Fruit fly (Drosophila melanogaster): ENCODE results near the gene CG11983.

Gene CG11983

dm6 chr3R:9038652-9039051 lies 30.5 kb downstream of the CG11983 start, which contains the start of gene hyx (continued):
- TF ChIP-seq Hr78 (GFP tag; optimal IDR thresholded peaks at IDR 0.05) = peak in 1 of 2 experiments; percentile 88
- TF ChIP-seq nerfin-1 (tag; optimal IDR thresholded peaks at IDR 0.05) = peak; percentile 91
- no peak for TF ChIP-seq CG12744 (GFP tag; optimal IDR thresholded peaks at IDR 0.05)
- peak; percentile 29 for TF ChIP-seq CG10543 (GFP tag; optimal IDR thresholded peaks at IDR 0.05)
- no peak for TF ChIP-seq CG12299 (tag; optimal IDR thresholded peaks at IDR 0.05)
- peak; percentile 24 for TF ChIP-seq CG15601 (tag; optimal IDR thresholded peaks at IDR 0.05)
- peak; percentile 41 for TF ChIP-seq Bteb2 (GFP tag; optimal IDR thresholded peaks at IDR 0.05)
- no peak for TF ChIP-seq CG10321 (GFP tag; IDR thresholded peaks at IDR 0.05)
- peak; percentile 9 for TF ChIP-seq CG12071 (GFP tag; optimal IDR thresholded peaks at IDR 0.05)
- no peak for TF ChIP-seq CG4360 (GFP tag; IDR thresholded peaks at IDR 0.05)
- TF ChIP-seq ssp (GFP tag; IDR thresholded peaks at IDR 0.05) = no peak
- TF ChIP-seq eyg (GFP tag; optimal IDR thresholded peaks at IDR 0.05) = no peak
- peak; percentile 11 for TF ChIP-seq CG7987 (GFP tag; optimal IDR thresholded peaks at IDR 0.05)
- TF ChIP-seq hb (GFP tag; IDR thresholded peaks at IDR 0.05; ENCODE audit: partially characterized antibody) = peak; percentile 33; the same call in 1 of the 3 replicates
- peak; percentile 9 for TF ChIP-seq CG1233 (GFP tag; optimal IDR thresholded peaks at IDR 0.05)
- peak; percentile 23 for TF ChIP-seq p53 (GFP tag; optimal IDR thresholded peaks at IDR 0.05)
- TF ChIP-seq Lpt (GFP tag; optimal IDR thresholded peaks at IDR 0.05) = no peak
- TF ChIP-seq CG6254 (GFP tag; optimal IDR thresholded peaks at IDR 0.05) = no peak
- no peak for TF ChIP-seq CG12236 (GFP tag; optimal IDR thresholded peaks at IDR 0.05)
- no peak for TF ChIP-seq Kr (GFP tag; optimal IDR thresholded peaks at IDR 0.05)
- peak; percentile 58; the same call in 1 of the 2 replicates for TF ChIP-seq ato (GFP tag; IDR thresholded peaks at IDR 0.05; ENCODE audit: partially characterized antibody)
- TF ChIP-seq CG15073 (GFP tag; optimal IDR thresholded peaks at IDR 0.05) = no peak
- TF ChIP-seq schlank (tag; optimal IDR thresholded peaks at IDR 0.05) = no peak
- no peak for TF ChIP-seq prd (optimal IDR thresholded peaks at IDR 0.05)
- TF ChIP-seq prd (GFP tag; IDR thresholded peaks at IDR 0.05) = peak; percentile 38; the same call in 1 of the 3 replicates
- peak; percentile 0 for TF ChIP-seq PHDP (tag; optimal IDR thresholded peaks at IDR 0.05)
- peak; percentile 69 for TF ChIP-seq CG9932 (GFP tag; IDR thresholded peaks at IDR 0.05)
- no peak for TF ChIP-seq slou (GFP tag; optimal IDR thresholded peaks at IDR 0.05)
- TF ChIP-seq fd102C (GFP tag; optimal IDR thresholded peaks at IDR 0.05) = peak; percentile 7
- peak; percentile 40 for TF ChIP-seq Myb (GFP tag; optimal IDR thresholded peaks at IDR 0.05)
- no peak for TF ChIP-seq sens-2 (GFP tag; IDR thresholded peaks at IDR 0.05)
- TF ChIP-seq CG12391 (tag; optimal IDR thresholded peaks at IDR 0.05) = peak; percentile 67
- TF ChIP-seq Hr51 (GFP tag; optimal IDR thresholded peaks at IDR 0.05) = no peak
- no peak for TF ChIP-seq CG3838 (GFP tag; optimal IDR thresholded peaks at IDR 0.05)
- peak; percentile 61; the same call in 1 of the 2 replicates for TF ChIP-seq sob (GFP tag; IDR thresholded peaks at IDR 0.05)
- TF ChIP-seq fru (optimal IDR thresholded peaks at IDR 0.05) = no peak
- TF ChIP-seq CG4707 (GFP tag; optimal IDR thresholded peaks at IDR 0.05) = no peak
- no peak for TF ChIP-seq jigr1 (GFP tag; IDR thresholded peaks at IDR 0.05)
- no peak for TF ChIP-seq CG6654 (GFP tag; optimal IDR thresholded peaks at IDR 0.05)
- peak; percentile 55 for TF ChIP-seq CHES-1-like (GFP tag; optimal IDR thresholded peaks at IDR 0.05)
- TF ChIP-seq CG15479 (GFP tag; optimal IDR thresholded peaks at IDR 0.05) = no peak
- TF ChIP-seq HmgD (GFP tag; optimal IDR thresholded peaks at IDR 0.05) = no peak
- TF ChIP-seq Tbp (GFP tag; optimal IDR thresholded peaks at IDR 0.05) = no peak
- TF ChIP-seq ERR (GFP tag; optimal IDR thresholded peaks at IDR 0.05) = peak; percentile 46
- TF ChIP-seq CG4854 (GFP tag; optimal IDR thresholded peaks at IDR 0.05) = no peak
- TF ChIP-seq gcm2 (GFP tag; optimal IDR thresholded peaks at IDR 0.05) = no peak
- TF ChIP-seq Dad (GFP tag; optimal IDR thresholded peaks at IDR 0.05) = no peak
- peak; percentile 45 for TF ChIP-seq stwl (tag; optimal IDR thresholded peaks at IDR 0.05)
- no peak for TF ChIP-seq CG7357 (GFP tag; IDR thresholded peaks at IDR 0.05)
- no peak for TF ChIP-seq Aef1 (GFP tag; IDR thresholded peaks at IDR 0.05)
- TF ChIP-seq Usf (GFP tag; optimal IDR thresholded peaks at IDR 0.05) = no peak
- TF ChIP-seq sisA (GFP tag; IDR thresholded peaks at IDR 0.05) = no peak

All from whole organism, embryonic.